Fruit fly (Drosophila melanogaster) whole organism, embryonic: Measurements from ENCODE around the gene CG13097.

Source experiments
- CG12155 ChIP-seq: fragments of 200-800 bp; sonication (Bioruptor generic); optimal IDR thresholded peaks from 3 replicates; lab custom pipeline; 2016; ENCODE audit warnings: missing biosample characterization, missing genetic modification characterization
- CG32772 ChIP-seq: fragments of 200-800 bp; sonication (Bioruptor generic); IDR thresholded peaks from 2 replicates; pipeline ENCODE4 v1.3.6; 2022; ENCODE audit warnings: missing biosample characterization, missing genetic modification characterization
- CG6813 ChIP-seq: fragments of 200-800 bp; sonication (Bioruptor generic); optimal IDR thresholded peaks from 2 replicates; lab custom pipeline; 2017; ENCODE audit warnings: missing biosample characterization, missing genetic modification characterization, mild to moderate bottlenecking, moderate library complexity, missing genetic modification reagents
- CG7987 ChIP-seq: fragments of 200-800 bp; sonication (Bioruptor generic); optimal IDR thresholded peaks from 2 replicates; lab custom pipeline; 2018; ENCODE audit warnings: missing biosample characterization, mild to moderate bottlenecking, missing genetic modification characterization, moderate library complexity
- H2.0 ChIP-seq: fragments of 200-800 bp; sonication (Bioruptor generic); IDR thresholded peaks from 2 replicates; pipeline ENCODE4 v1.3.6; 2022; ENCODE audit warnings: missing biosample characterization, missing genetic modification characterization
- Hsf ChIP-seq: fragments of 200-800 bp; sonication (Bioruptor generic); optimal IDR thresholded peaks from 3 replicates; lab custom pipeline; 2016; ENCODE audit warnings: missing biosample characterization, missing genetic modification characterization
- en ChIP-seq: fragments of 200-800 bp; sonication (Bioruptor generic); optimal IDR thresholded peaks from 2 replicates; lab custom pipeline; 2016; ENCODE audit warnings: missing biosample characterization, missing genetic modification characterization
- onecut ChIP-seq: fragments of 200-800 bp; sonication (Bioruptor generic); IDR thresholded peaks from 2 replicates; pipeline ENCODE4 v1.3.6; 2022; ENCODE audit warnings: missing biosample characterization, missing genetic modification characterization
- pnt ChIP-seq: fragments of 200-800 bp; sonication (Bioruptor generic); optimal IDR thresholded peaks from 3 replicates; lab custom pipeline; 2016; ENCODE audit warnings: missing biosample characterization, missing genetic modification characterization
- slbo ChIP-seq: fragments of 200-800 bp; sonication (Bioruptor generic); IDR thresholded peaks from 2 replicates; pipeline ENCODE4 v1.3.6; 2022; ENCODE audit warnings: missing biosample characterization, missing genetic modification characterization

DNA sequence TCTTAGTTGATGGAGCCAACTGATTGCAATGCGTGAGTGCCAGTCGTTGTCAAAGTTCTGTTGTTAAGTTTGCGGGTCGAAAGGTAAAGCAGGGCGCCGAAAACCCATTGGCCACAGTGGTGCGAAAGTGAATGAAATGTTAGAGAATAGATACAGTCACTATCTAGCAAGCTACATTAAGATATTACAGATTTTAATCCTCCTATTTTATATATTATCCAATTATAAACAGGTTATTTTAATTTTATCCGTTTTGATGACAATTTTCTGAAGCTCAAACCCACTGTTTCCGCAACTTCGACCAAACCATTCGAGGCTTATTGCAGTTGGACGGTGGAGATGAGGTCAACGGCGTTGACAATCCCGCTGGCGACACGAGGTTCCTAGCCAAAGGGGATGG is 37.8 kb upstream of the CG13097 start:
- TF ChIP-seq Hsf (GFP tag; lab: Kevin White, UChicago) (no peak), H2.0 (GFP tag; lab: Robert Waterston, UW) (no peak), en (GFP tag; lab: Kevin White, UChicago) (no peak), CG12155 (no peak), onecut (GFP tag; lab: Robert Waterston, UW) (no peak), CG32772 (GFP tag; lab: Robert Waterston, UW) (no peak), CG6813 (GFP tag; lab: Kevin White, UChicago) (no peak), pnt (GFP tag; lab: Kevin White, UChicago) (no peak), CG7987 (no peak), slbo (GFP tag; lab: Robert Waterston, UW) (0 out of 2 replicates have a peak, but pooled peaks have one; percentile 38)
